Worm (Caenorhabditis elegans): ENCODE data around the gene cid-1.

DNA sequence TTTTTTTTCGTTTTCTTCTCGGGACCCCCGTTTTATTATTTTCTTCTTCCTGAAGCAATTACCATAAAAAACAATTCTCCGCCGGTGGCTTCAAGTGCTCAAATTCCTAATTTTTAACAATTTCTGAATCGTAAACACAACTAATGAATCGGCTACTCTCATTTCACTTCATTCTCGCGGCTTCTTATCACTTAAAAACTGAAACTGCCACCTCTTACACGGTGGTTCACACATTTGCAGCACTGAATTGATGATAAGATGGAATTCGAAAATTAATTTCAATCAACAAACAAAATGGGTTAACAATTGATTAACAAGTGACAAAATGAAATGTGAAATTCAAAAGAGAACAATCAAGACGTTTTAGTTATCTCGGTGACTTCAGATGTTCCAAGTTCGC is 36.6 kb upstream of the cid-1 start:
- TF ChIP-seq snpc-4 (tag; optimal IDR thresholded peaks at IDR 0.05) (no peak), lin-39 (tag; optimal IDR thresholded peaks at IDR 0.05) (no peak), nhr-23 (tag; optimal IDR thresholded peaks at IDR 0.05) (no peak), sea-2 (GFP tag; optimal IDR thresholded peaks at IDR 0.05) (no peak), ama-1 (optimal IDR thresholded peaks at IDR 0.05) (no peak), nhr-237 (tag; optimal IDR thresholded peaks at IDR 0.05) (no peak), fkh-10 (GFP tag; optimal IDR thresholded peaks at IDR 0.05) (no peak), nhr-25 (tag; optimal IDR thresholded peaks at IDR 0.05) (no peak)

Data from whole organism, L3 larva.